Comparison of ENCODE assay signal across 1 fruit fly cellular context in genomic region chr3R:15361490-15361889, dm6.
TF ChIP-seq lines count a peak whose summit lies in the region.

Cog2 (minus strand) TSS chr3R:15361657.
Trax (plus strand) TSS chr3R:15361692.

TF ChIP-seq in whole organism, embryonic, 481 proteins besides CTCF, POLR2A, EP300 and RAD21 (continued from another document):
- no peak for TF ChIP-seq ranshi (GFP tag; IDR thresholded peaks at IDR 0.05; lab: Robert Waterston, UW)
- peak; percentile 71; the same call in 2 of the 3 replicates for TF ChIP-seq mld (GFP tag; IDR thresholded peaks at IDR 0.05; lab: Robert Waterston, UW; ENCODE audit: partially characterized antibody)
- peak; percentile 54 for TF ChIP-seq MESR4 (GFP tag; optimal IDR thresholded peaks at IDR 0.05; lab: Kevin White, UChicago)
- TF ChIP-seq MBD-R2 (GFP tag; IDR thresholded peaks at IDR 0.05; lab: Robert Waterston, UW) = peak; percentile 82
- TF ChIP-seq HLH4C (GFP tag; IDR thresholded peaks at IDR 0.05; lab: Robert Waterston, UW; ENCODE audit: partially characterized antibody) = peak; percentile 86
- TF ChIP-seq vfl (GFP tag; optimal IDR thresholded peaks at IDR 0.05; lab: Kevin White, UChicago) = no peak
- TF ChIP-seq ato (GFP tag; IDR thresholded peaks at IDR 0.05; lab: Robert Waterston, UW; ENCODE audit: partially characterized antibody) = peak; percentile 70
- peak; percentile 78 for TF ChIP-seq tna (GFP tag; IDR thresholded peaks at IDR 0.05; lab: Robert Waterston, UW; ENCODE audit: partially characterized antibody)
- TF ChIP-seq CG13287 (GFP tag; IDR thresholded peaks at IDR 0.05; lab: Robert Waterston, UW; ENCODE audit: partially characterized antibody) = peak; percentile 95
- TF ChIP-seq phol (tag; optimal IDR thresholded peaks at IDR 0.05; lab: Kevin White, UChicago) = peak; percentile 6
- TF ChIP-seq knrl (GFP tag; IDR thresholded peaks at IDR 0.05; lab: Robert Waterston, UW; ENCODE audit: partially characterized antibody) = peak; percentile 77
- no peak for TF ChIP-seq sob (GFP tag; IDR thresholded peaks at IDR 0.05; lab: Robert Waterston, UW)
- TF ChIP-seq Dll (GFP tag; IDR thresholded peaks at IDR 0.05; lab: Robert Waterston, UW; ENCODE audit: partially characterized antibody) = peak; percentile 94
- peak; percentile 92 for TF ChIP-seq sna (GFP tag; IDR thresholded peaks at IDR 0.05; lab: Robert Waterston, UW; ENCODE audit: partially characterized antibody)
- peak; percentile 53; the same call in 1 of the 2 replicates for TF ChIP-seq nerfin-2 (GFP tag; IDR thresholded peaks at IDR 0.05; lab: Robert Waterston, UW; ENCODE audit: partially characterized antibody)
- peak; percentile 49 for TF ChIP-seq CG4617 (GFP tag; optimal IDR thresholded peaks at IDR 0.05; lab: Kevin White, UChicago; ENCODE audit: borderline replicate concordance)
- peak; percentile 75 for TF ChIP-seq Sry-δ (GFP tag; optimal IDR thresholded peaks at IDR 0.05; lab: Kevin White, UChicago)
- TF ChIP-seq Atf-2 (GFP tag; optimal IDR thresholded peaks at IDR 0.05; lab: Kevin White, UChicago) = no peak
- TF ChIP-seq Scr (GFP tag; IDR thresholded peaks at IDR 0.05; lab: Robert Waterston, UW; ENCODE audit: partially characterized antibody) = peak; percentile 92
- peak; percentile 82 for TF ChIP-seq amos (GFP tag; IDR thresholded peaks at IDR 0.05; lab: Robert Waterston, UW; ENCODE audit: partially characterized antibody)
- TF ChIP-seq hbn (GFP tag; IDR thresholded peaks at IDR 0.05; lab: Robert Waterston, UW; ENCODE audit: partially characterized antibody) = peak; percentile 83
- peak; percentile 91 for TF ChIP-seq CG42726 (GFP tag; IDR thresholded peaks at IDR 0.05; lab: Robert Waterston, UW; ENCODE audit: partially characterized antibody)
- 0 out of 3 replicates have a peak, but pooled peaks have one; percentile 9 for TF ChIP-seq CG34422 (GFP tag; IDR thresholded peaks at IDR 0.05; lab: Robert Waterston, UW)
- TF ChIP-seq CG10267 (tag; optimal IDR thresholded peaks at IDR 0.05; lab: Kevin White, UChicago) = peak; percentile 60
- peak; percentile 41 for TF ChIP-seq YL-1 (GFP tag; optimal IDR thresholded peaks at IDR 0.05; lab: Kevin White, UChicago)
- peak; percentile 94 for TF ChIP-seq CG34224 (GFP tag; IDR thresholded peaks at IDR 0.05; lab: Robert Waterston, UW; ENCODE audit: partially characterized antibody)
- no peak for TF ChIP-seq CG4360 (GFP tag; IDR thresholded peaks at IDR 0.05; lab: Robert Waterston, UW)
- TF ChIP-seq bbx (GFP tag; IDR thresholded peaks at IDR 0.05; lab: Robert Waterston, UW; ENCODE audit: partially characterized antibody) = peak; percentile 93
